1 fruit fly cellular context compared by ENCODE assay signal in the genomic region with DNA sequence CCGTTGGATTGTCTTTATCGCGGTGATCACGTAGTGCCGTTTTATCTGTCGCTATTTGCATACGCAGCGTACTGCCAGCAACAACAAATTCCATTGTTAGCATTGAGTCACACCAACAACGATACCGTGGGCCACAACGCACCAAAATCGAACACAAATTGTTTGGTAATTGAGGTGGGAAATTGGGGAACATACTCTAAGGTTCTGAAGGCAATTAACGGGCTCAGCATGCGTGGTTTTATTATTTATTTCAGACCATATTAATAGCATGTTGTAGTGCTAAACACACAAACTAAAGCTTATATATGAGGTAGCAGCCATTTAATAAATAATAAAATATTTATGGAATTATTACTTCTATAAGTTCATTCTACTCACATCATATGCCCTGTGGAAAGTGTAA.
TF ChIP-seq lines count a peak whose summit lies in the region.

No protein-coding gene starts in this region.

TF ChIP-seq in whole organism, embryonic, 481 proteins besides CTCF, POLR2A, EP300 and RAD21 (continued from another document and continues in another):
- TF ChIP-seq Ptx1 (GFP tag; IDR thresholded peaks at IDR 0.05; lab: Robert Waterston, UW) (no peak), lmd (GFP tag; IDR thresholded peaks at IDR 0.05; lab: Robert Waterston, UW) (no peak), Eip74EF (GFP tag; optimal IDR thresholded peaks at IDR 0.05; lab: Kevin White, UChicago) (peak in 1 of 2 experiments; percentile 36), HmgZ (tag; optimal IDR thresholded peaks at IDR 0.05; lab: Kevin White, UChicago) (no peak), YL-1 (GFP tag; optimal IDR thresholded peaks at IDR 0.05; lab: Kevin White, UChicago) (no peak), Atf3 (GFP tag; optimal IDR thresholded peaks at IDR 0.05; lab: Kevin White, UChicago) (no peak), CG10267 (tag; optimal IDR thresholded peaks at IDR 0.05; lab: Kevin White, UChicago) (peak; percentile 12), Dek (tag; optimal IDR thresholded peaks at IDR 0.05; lab: Kevin White, UChicago) (no peak), z (GFP tag; IDR thresholded peaks at IDR 0.05; lab: Robert Waterston, UW) (no peak), Doc2 (GFP tag; IDR thresholded peaks at IDR 0.05; lab: Robert Waterston, UW) (no peak), CG4424 (GFP tag; optimal IDR thresholded peaks at IDR 0.05; lab: Kevin White, UChicago) (no peak), Ets65A (GFP tag; lab: Kevin White, UChicago) (no peak), zen (tag; optimal IDR thresholded peaks at IDR 0.05; lab: Kevin White, UChicago) (peak; percentile 18), sug (tag; optimal IDR thresholded peaks at IDR 0.05; lab: Kevin White, UChicago) (no peak), CG10979 (tag; optimal IDR thresholded peaks at IDR 0.05; lab: Kevin White, UChicago) (peak; percentile 33), Bteb2 (GFP tag; optimal IDR thresholded peaks at IDR 0.05; lab: Kevin White, UChicago) (no peak), CG13287 (GFP tag; IDR thresholded peaks at IDR 0.05; lab: Robert Waterston, UW; ENCODE audit: partially characterized antibody) (no peak), lov (optimal IDR thresholded peaks at IDR 0.05; lab: Kevin White, UChicago) (no peak), lov (GFP tag; IDR thresholded peaks at IDR 0.05; lab: Robert Waterston, UW) (no peak), Elba2 (GFP tag; optimal IDR thresholded peaks at IDR 0.05; lab: Kevin White, UChicago) (no peak), CG7839 (tag; optimal IDR thresholded peaks at IDR 0.05; lab: Kevin White, UChicago) (peak; percentile 16), gsb (GFP tag; IDR thresholded peaks at IDR 0.05; lab: Robert Waterston, UW) (no peak), HLH54F (GFP tag; optimal IDR thresholded peaks at IDR 0.05; lab: Kevin White, UChicago) (no peak), CG5953 (GFP tag; IDR thresholded peaks at IDR 0.05; lab: Robert Waterston, UW) (no peak), nerfin-1 (tag; optimal IDR thresholded peaks at IDR 0.05; lab: Kevin White, UChicago) (peak; percentile 5), Hr3 (GFP tag; optimal IDR thresholded peaks at IDR 0.05; lab: Kevin White, UChicago) (peak; percentile 28), CG12155 (GFP tag; optimal IDR thresholded peaks at IDR 0.05; lab: Kevin White, UChicago) (no peak), CG6689 (GFP tag; IDR thresholded peaks at IDR 0.05; lab: Robert Waterston, UW) (peak; percentile 44), CkIIα-i1 (GFP tag; IDR thresholded peaks at IDR 0.05; lab: Robert Waterston, UW) (no peak), CG18764 (GFP tag; optimal IDR thresholded peaks at IDR 0.05; lab: Kevin White, UChicago) (no peak), fu2 (GFP tag; optimal IDR thresholded peaks at IDR 0.05; lab: Kevin White, UChicago) (no peak), CG15514 (GFP tag; optimal IDR thresholded peaks at IDR 0.05; lab: Kevin White, UChicago) (no peak), CG31441 (GFP tag; IDR thresholded peaks at IDR 0.05; lab: Robert Waterston, UW) (peak; percentile 58), ssp (GFP tag; IDR thresholded peaks at IDR 0.05; lab: Robert Waterston, UW) (no peak), tx (GFP tag; optimal IDR thresholded peaks at IDR 0.05; lab: Kevin White, UChicago) (no peak), Blimp-1 (GFP tag; optimal IDR thresholded peaks at IDR 0.05; lab: Kevin White, UChicago) (peak; percentile 24), fd102C (GFP tag; optimal IDR thresholded peaks at IDR 0.05; lab: Kevin White, UChicago) (no peak), CG3847 (GFP tag; IDR thresholded peaks at IDR 0.05; lab: Robert Waterston, UW) (no peak), NFAT (GFP tag; IDR thresholded peaks at IDR 0.05; lab: Robert Waterston, UW) (no peak), ems (GFP tag; optimal IDR thresholded peaks at IDR 0.05; lab: Kevin White, UChicago) (no peak), Sox102F (GFP tag; optimal IDR thresholded peaks at IDR 0.05; lab: Kevin White, UChicago) (peak; percentile 33), CG11398 (GFP tag; optimal IDR thresholded peaks at IDR 0.05; lab: Kevin White, UChicago) (no peak), CG10209 (GFP tag; optimal IDR thresholded peaks at IDR 0.05; lab: Kevin White, UChicago) (peak; percentile 0), CG3995 (GFP tag; optimal IDR thresholded peaks at IDR 0.05; lab: Kevin White, UChicago) (no peak), Nf-YB (GFP tag; optimal IDR thresholded peaks at IDR 0.05; lab: Kevin White, UChicago) (no peak), Lim3 (GFP tag; IDR thresholded peaks at IDR 0.05; lab: Robert Waterston, UW) (no peak), cad (GFP tag; optimal IDR thresholded peaks at IDR 0.05; lab: Kevin White, UChicago) (no peak), CG7987 (GFP tag; optimal IDR thresholded peaks at IDR 0.05; lab: Kevin White, UChicago) (peak; percentile 25), CG7745 (tag; optimal IDR thresholded peaks at IDR 0.05; lab: Kevin White, UChicago) (no peak), CG9215 (GFP tag; IDR thresholded peaks at IDR 0.05; lab: Robert Waterston, UW) (no peak), tup (GFP tag; optimal IDR thresholded peaks at IDR 0.05; lab: Kevin White, UChicago) (no peak), CG4707 (GFP tag; optimal IDR thresholded peaks at IDR 0.05; lab: Kevin White, UChicago) (peak; percentile 89), Hmx (GFP tag; optimal IDR thresholded peaks at IDR 0.05; lab: Kevin White, UChicago) (no peak), repo (GFP tag; optimal IDR thresholded peaks at IDR 0.05; lab: Kevin White, UChicago) (no peak), Ssrp (tag; optimal IDR thresholded peaks at IDR 0.05; lab: Kevin White, UChicago) (peak; percentile 30), B-H1 (GFP tag; IDR thresholded peaks at IDR 0.05; lab: Robert Waterston, UW) (no peak), Ravus (GFP tag; IDR thresholded peaks at IDR 0.05; lab: Robert Waterston, UW) (no peak), Hmr (GFP tag; optimal IDR thresholded peaks at IDR 0.05; lab: Kevin White, UChicago) (peak; percentile 26), mam (GFP tag; optimal IDR thresholded peaks at IDR 0.05; lab: Kevin White, UChicago) (no peak), mld (GFP tag; IDR thresholded peaks at IDR 0.05; lab: Robert Waterston, UW; ENCODE audit: partially characterized antibody) (no peak), org-1 (GFP tag; optimal IDR thresholded peaks at IDR 0.05; lab: Kevin White, UChicago) (no peak), CG11247 (GFP tag; IDR thresholded peaks at IDR 0.05; lab: Robert Waterston, UW) (no peak), sna (GFP tag; IDR thresholded peaks at IDR 0.05; lab: Robert Waterston, UW; ENCODE audit: partially characterized antibody) (no peak), pho (GFP tag; optimal IDR thresholded peaks at IDR 0.05; lab: Kevin White, UChicago) (no peak), dysf (GFP tag; IDR thresholded peaks at IDR 0.05; lab: Robert Waterston, UW) (no peak), Oaz (GFP tag; IDR thresholded peaks at IDR 0.05; lab: Robert Waterston, UW) (no peak), CG10565 (GFP tag; optimal IDR thresholded peaks at IDR 0.05; lab: Kevin White, UChicago) (no peak), dan (GFP tag; IDR thresholded peaks at IDR 0.05; lab: Robert Waterston, UW) (no peak), grn (GFP tag; optimal IDR thresholded peaks at IDR 0.05; lab: Kevin White, UChicago) (peak; percentile 16), Hey (tag; optimal IDR thresholded peaks at IDR 0.05; lab: Kevin White, UChicago) (no peak), Adf1 (GFP tag; IDR thresholded peaks at IDR 0.05; lab: Robert Waterston, UW) (no peak), slp2 (GFP tag; optimal IDR thresholded peaks at IDR 0.05; lab: Kevin White, UChicago) (no peak), CG12219 (GFP tag; optimal IDR thresholded peaks at IDR 0.05; lab: Kevin White, UChicago) (no peak), CG12659 (GFP tag; optimal IDR thresholded peaks at IDR 0.05; lab: Kevin White, UChicago) (no peak), Fer1 (GFP tag; optimal IDR thresholded peaks at IDR 0.05; lab: Kevin White, UChicago) (no peak), CG6854 (GFP tag; optimal IDR thresholded peaks at IDR 0.05; lab: Kevin White, UChicago) (no peak), CG13775 (GFP tag; optimal IDR thresholded peaks at IDR 0.05; lab: Kevin White, UChicago) (no peak), tna (GFP tag; IDR thresholded peaks at IDR 0.05; lab: Robert Waterston, UW; ENCODE audit: partially characterized antibody) (no peak), NC2α (GFP tag; optimal IDR thresholded peaks at IDR 0.05; lab: Kevin White, UChicago) (no peak), insv (GFP tag; optimal IDR thresholded peaks at IDR 0.05; lab: Kevin White, UChicago) (no peak), her (GFP tag; optimal IDR thresholded peaks at IDR 0.05; lab: Kevin White, UChicago) (no peak), nerfin-2 (GFP tag; IDR thresholded peaks at IDR 0.05; lab: Robert Waterston, UW; ENCODE audit: partially characterized antibody) (no peak), MBD-R2 (GFP tag; IDR thresholded peaks at IDR 0.05; lab: Robert Waterston, UW) (no peak), CG17612 (GFP tag; IDR thresholded peaks at IDR 0.05; lab: Robert Waterston, UW) (no peak), CG16863 (GFP tag; optimal IDR thresholded peaks at IDR 0.05; lab: Kevin White, UChicago) (no peak), CG9727 (GFP tag; optimal IDR thresholded peaks at IDR 0.05; lab: Kevin White, UChicago) (peak; percentile 17), CG16779 (GFP tag; IDR thresholded peaks at IDR 0.05; lab: Robert Waterston, UW) (no peak), nau (GFP tag; optimal IDR thresholded peaks at IDR 0.05; lab: Kevin White, UChicago) (peak; percentile 24), CG2120 (GFP tag; optimal IDR thresholded peaks at IDR 0.05; lab: Kevin White, UChicago) (no peak), Tbp (GFP tag; optimal IDR thresholded peaks at IDR 0.05; lab: Kevin White, UChicago) (no peak), corto (GFP tag; optimal IDR thresholded peaks at IDR 0.05; lab: Kevin White, UChicago) (no peak), CG7963 (GFP tag; IDR thresholded peaks at IDR 0.05; lab: Robert Waterston, UW; ENCODE audit: partially characterized antibody) (no peak), Hr78 (GFP tag; optimal IDR thresholded peaks at IDR 0.05; lab: Kevin White, UChicago) (no peak), CG11456 (GFP tag; IDR thresholded peaks at IDR 0.05; lab: Robert Waterston, UW) (no peak), Sin3A (optimal IDR thresholded peaks at IDR 0.05; lab: Kevin White, UChicago) (no peak), CG6175 (GFP tag; IDR thresholded peaks at IDR 0.05; lab: Robert Waterston, UW) (no peak), lola (GFP tag; optimal IDR thresholded peaks at IDR 0.05; lab: Kevin White, UChicago) (peak in 1 of 3 experiments; percentile 25), Lpt (GFP tag; optimal IDR thresholded peaks at IDR 0.05; lab: Kevin White, UChicago) (no peak), sisA (GFP tag; IDR thresholded peaks at IDR 0.05; lab: Robert Waterston, UW) (no peak), CG8765 (GFP tag; IDR thresholded peaks at IDR 0.05; lab: Robert Waterston, UW) (no peak), CG34376 (GFP tag; optimal IDR thresholded peaks at IDR 0.05; lab: Kevin White, UChicago) (no peak), Gsc (GFP tag; IDR thresholded peaks at IDR 0.05; lab: Robert Waterston, UW) (no peak), gce (GFP tag; IDR thresholded peaks at IDR 0.05; lab: Robert Waterston, UW) (no peak), CG17385 (GFP tag; optimal IDR thresholded peaks at IDR 0.05; lab: Kevin White, UChicago) (peak; percentile 16), CG10366 (GFP tag; IDR thresholded peaks at IDR 0.05; lab: Robert Waterston, UW) (no peak), CG12299 (tag; optimal IDR thresholded peaks at IDR 0.05; lab: Kevin White, UChicago) (no peak), Opbp (GFP tag; IDR thresholded peaks at IDR 0.05; lab: Robert Waterston, UW; ENCODE audit: partially characterized antibody) (no peak), BtbVII (GFP tag; optimal IDR thresholded peaks at IDR 0.05; lab: Kevin White, UChicago) (peak; percentile 8), maf-S (GFP tag; optimal IDR thresholded peaks at IDR 0.05; lab: Kevin White, UChicago) (no peak), CG7786 (GFP tag; optimal IDR thresholded peaks at IDR 0.05; lab: Kevin White, UChicago) (no peak), fd96Cb (tag; optimal IDR thresholded peaks at IDR 0.05; lab: Kevin White, UChicago) (peak; percentile 20), Mad (GFP tag; optimal IDR thresholded peaks at IDR 0.05; lab: Kevin White, UChicago) (no peak), CG15073 (GFP tag; optimal IDR thresholded peaks at IDR 0.05; lab: Kevin White, UChicago) (no peak), CG18011 (GFP tag; optimal IDR thresholded peaks at IDR 0.05; lab: Kevin White, UChicago) (no peak), CG1602 (GFP tag; optimal IDR thresholded peaks at IDR 0.05; lab: Kevin White, UChicago) (no peak), sc (optimal IDR thresholded peaks at IDR 0.05; lab: Kevin White, UChicago) (no peak), sc (GFP tag; optimal IDR thresholded peaks at IDR 0.05; lab: Kevin White, UChicago) (peak; percentile 10), Xrp1 (GFP tag; IDR thresholded peaks at IDR 0.05; lab: Robert Waterston, UW) (peak; percentile 17; the same call in 1 of the 2 replicates), ash1 (GFP tag; optimal IDR thresholded peaks at IDR 0.05; lab: Kevin White, UChicago) (no peak), Vsx1 (GFP tag; optimal IDR thresholded peaks at IDR 0.05; lab: Kevin White, UChicago) (no peak), usp (GFP tag; optimal IDR thresholded peaks at IDR 0.05; lab: Kevin White, UChicago) (no peak), CG12391 (tag; optimal IDR thresholded peaks at IDR 0.05; lab: Kevin White, UChicago) (peak; percentile 33), CG1792 (GFP tag; optimal IDR thresholded peaks at IDR 0.05; lab: Kevin White, UChicago) (no peak), CG7928 (GFP tag; optimal IDR thresholded peaks at IDR 0.05; lab: Kevin White, UChicago) (no peak), ttk (GFP tag; IDR thresholded peaks at IDR 0.05; lab: Robert Waterston, UW) (no peak), CG10462 (GFP tag; optimal IDR thresholded peaks at IDR 0.05; lab: Kevin White, UChicago) (no peak), Dfd (GFP tag; optimal IDR thresholded peaks at IDR 0.05; lab: Kevin White, UChicago) (no peak), CG13123 (GFP tag; optimal IDR thresholded peaks at IDR 0.05; lab: Kevin White, UChicago) (no peak), salm (tag; optimal IDR thresholded peaks at IDR 0.05; lab: Kevin White, UChicago) (no peak), dpn (GFP tag; optimal IDR thresholded peaks at IDR 0.05; lab: Kevin White, UChicago) (no peak), D (optimal IDR thresholded peaks at IDR 0.05; lab: Kevin White, UChicago) (no peak), D (GFP tag; optimal IDR thresholded peaks at IDR 0.05; lab: Kevin White, UChicago) (no peak), CHES-1-like (GFP tag; optimal IDR thresholded peaks at IDR 0.05; lab: Kevin White, UChicago) (no peak), tll (GFP tag; optimal IDR thresholded peaks at IDR 0.05; lab: Kevin White, UChicago) (no peak), fd64A (GFP tag; optimal IDR thresholded peaks at IDR 0.05; lab: Kevin White, UChicago) (no peak)
